Fruit fly (Drosophila melanogaster) whole organism, embryonic: ENCODE results near the gene aop.

Experiments used
- Abd-B ChIP-seq: fragments of 200-800 bp; sonication (Bioruptor generic); optimal IDR thresholded peaks from 2 replicates; lab custom pipeline; 2018; ENCODE audit warnings: missing biosample characterization, mild to moderate bottlenecking, missing genetic modification characterization, moderate library complexity
- Antp ChIP-seq: fragments of 200-800 bp; sonication (Bioruptor generic); optimal IDR thresholded peaks from 3 replicates; lab custom pipeline; 2016; ENCODE audit warnings: missing biosample characterization, missing genetic modification characterization
- Awh ChIP-seq: fragments of 200-800 bp; sonication (Bioruptor generic); IDR thresholded peaks from 2 replicates; pipeline ENCODE4, ENCODE4 v1.3.6; 2022; ENCODE audit warnings: missing biosample characterization, missing genetic modification characterization
- CG11723 ChIP-seq: fragments of 200-800 bp; sonication (Bioruptor generic); optimal IDR thresholded peaks from 2 replicates; lab custom pipeline; 2017; ENCODE audit warnings: missing biosample characterization, mild to moderate bottlenecking, missing genetic modification characterization
- CG15479 ChIP-seq: fragments of 200-800 bp; sonication (Bioruptor generic); optimal IDR thresholded peaks from 3 replicates; lab custom pipeline; 2019; ENCODE audit warnings: missing biosample characterization, mild to moderate bottlenecking, missing genetic modification characterization, moderate library complexity
- CG17912 ChIP-seq: fragments of 200-800 bp; sonication (Bioruptor generic); optimal IDR thresholded peaks from 2 replicates; lab custom pipeline; 2018; ENCODE audit warnings: missing biosample characterization, mild to moderate bottlenecking, missing genetic modification characterization
- CG2129 ChIP-seq: fragments of 200-800 bp; sonication (Bioruptor generic); IDR thresholded peaks from 2 replicates; pipeline ENCODE4 v1.3.6; 2022; ENCODE audit warnings: missing biosample characterization, missing genetic modification characterization; ENCODE audit not compliant: partially characterized antibody
- CG2678 ChIP-seq: fragments of 200-800 bp; sonication (Bioruptor generic); optimal IDR thresholded peaks from 3 replicates; lab custom pipeline; 2019; ENCODE audit warnings: missing biosample characterization, mild to moderate bottlenecking, missing genetic modification characterization, moderate library complexity
- CG3281 ChIP-seq: fragments of 200-800 bp; sonication (Bioruptor generic); optimal IDR thresholded peaks from 3 replicates; lab custom pipeline; 2017; ENCODE audit warnings: missing biosample characterization, mild to moderate bottlenecking, missing genetic modification characterization
- CG4282 ChIP-seq: fragments of 200-800 bp; sonication (Bioruptor generic); optimal IDR thresholded peaks from 2 replicates; lab custom pipeline; 2016; ENCODE audit warnings: missing biosample characterization, missing genetic modification characterization
- CG43689 ChIP-seq: fragments of 200-800 bp; sonication (Bioruptor generic); IDR thresholded peaks from 2 replicates; pipeline ENCODE4 v1.3.6; 2022; ENCODE audit warnings: missing biosample characterization, missing genetic modification characterization
- CG5953 ChIP-seq: fragments of 200-800 bp; sonication (Bioruptor generic); IDR thresholded peaks from 2 replicates; pipeline ENCODE4 v1.3.6; 2022; ENCODE audit warnings: missing biosample characterization, missing genetic modification characterization
- CG7745 ChIP-seq: fragments of 200-800 bp; sonication (Bioruptor generic); optimal IDR thresholded peaks from 2 replicates; lab custom pipeline; 2018; ENCODE audit warnings: missing biosample characterization, mild to moderate bottlenecking, missing genetic modification characterization, moderate library complexity
- CG7786 ChIP-seq: fragments of 200-800 bp; sonication (Bioruptor generic); optimal IDR thresholded peaks from 2 replicates; lab custom pipeline; 2016; ENCODE audit warnings: missing biosample characterization, missing genetic modification characterization
- CG8089 ChIP-seq: fragments of 200-800 bp; sonication (Bioruptor generic); optimal IDR thresholded peaks from 3 replicates; lab custom pipeline; 2016; ENCODE audit warnings: missing biosample characterization, missing genetic modification characterization
- CG8478 ChIP-seq: fragments of >200 bp; optimal IDR thresholded peaks from 2 replicates; lab custom pipeline; 2018
- CG9876 ChIP-seq: fragments of 200-800 bp; sonication (Bioruptor generic); optimal IDR thresholded peaks from 2 replicates; lab custom pipeline; 2016; ENCODE audit warnings: missing biosample characterization, missing genetic modification characterization
- Camta ChIP-seq: fragments of 200-800 bp; sonication (Bioruptor generic); optimal IDR thresholded peaks from 2 replicates; lab custom pipeline; 2016; ENCODE audit warnings: missing biosample characterization, missing genetic modification characterization
- D19A ChIP-seq: fragments of 200-800 bp; optimal IDR thresholded peaks from 3 replicates; lab custom pipeline; 2019; ENCODE audit warnings: missing biosample characterization, mild to moderate bottlenecking, missing genetic modification characterization, moderate library complexity
- E2f2 ChIP-seq: fragments of 200-800 bp; sonication (Bioruptor generic); IDR thresholded peaks from 2 replicates; pipeline ENCODE4 v1.3.6; 2022; ENCODE audit warnings: missing biosample characterization, missing genetic modification characterization
- Fer3 ChIP-seq: fragments of 200-800 bp; sonication (Bioruptor generic); optimal IDR thresholded peaks from 2 replicates; lab custom pipeline; 2018; ENCODE audit warnings: missing biosample characterization, mild to moderate bottlenecking, missing genetic modification characterization, moderate library complexity
- H15 ChIP-seq: fragments of 200-800 bp; sonication (Bioruptor generic); IDR thresholded peaks from 3 replicates; pipeline ENCODE4 v1.3.6; 2022; ENCODE audit warnings: missing biosample characterization, missing genetic modification characterization
- Hr3 ChIP-seq: fragments of 200-800 bp; sonication (Bioruptor generic); optimal IDR thresholded peaks from 3 replicates; lab custom pipeline; 2016; ENCODE audit warnings: missing biosample characterization, missing genetic modification characterization
- Max ChIP-seq: fragments of 200-800 bp; sonication (Bioruptor generic); optimal IDR thresholded peaks from 2 replicates; lab custom pipeline; 2016; ENCODE audit warnings: missing biosample characterization, mild to moderate bottlenecking, missing genetic modification characterization
- Med ChIP-seq: fragments of 200-800 bp; sonication (Bioruptor generic); peaks from one replicate; lab custom pipeline; 2016; ENCODE audit warnings: missing biosample characterization, missing genetic modification characterization, mild to moderate bottlenecking, inconsistent platforms, moderate library complexity
- Mrtf ChIP-seq: fragments of 200-800 bp; sonication (Bioruptor generic); IDR thresholded peaks from 3 replicates; pipeline ENCODE4 v1.3.6; 2022; ENCODE audit warnings: missing biosample characterization, missing genetic modification characterization
- NfI ChIP-seq: fragments of 200-800 bp; sonication (Bioruptor generic); optimal IDR thresholded peaks from 3 replicates; lab custom pipeline; 2018; ENCODE audit warnings: missing biosample characterization, mild to moderate bottlenecking, missing genetic modification characterization, moderate library complexity
- Six4 ChIP-seq: fragments of 200-800 bp; sonication (Bioruptor generic); optimal IDR thresholded peaks from 2 replicates; lab custom pipeline; 2016; ENCODE audit warnings: missing biosample characterization, missing genetic modification characterization
- Sox100B ChIP-seq: fragments of 200-800 bp; sonication (Bioruptor generic); optimal IDR thresholded peaks from 3 replicates; lab custom pipeline; 2018; ENCODE audit warnings: missing biosample characterization, mild to moderate bottlenecking, missing genetic modification characterization
- Sry-δ ChIP-seq: fragments of 200-800 bp; sonication (Bioruptor generic); optimal IDR thresholded peaks from 2 replicates; lab custom pipeline; 2016; ENCODE audit warnings: missing biosample characterization, missing genetic modification characterization
- TFAM ChIP-seq: fragments of 200-800 bp; sonication (Bioruptor generic); optimal IDR thresholded peaks from 2 replicates; lab custom pipeline; 2017; ENCODE audit warnings: missing biosample characterization, missing genetic modification characterization, inconsistent platforms
- Vsx1 ChIP-seq: fragments of 200-800 bp; sonication (Bioruptor generic); optimal IDR thresholded peaks from 2 replicates; lab custom pipeline; 2017; ENCODE audit warnings: missing biosample characterization, mild to moderate bottlenecking, missing genetic modification characterization, missing genetic modification reagents
- ac ChIP-seq: fragments of 200-800 bp; sonication (Bioruptor generic); optimal IDR thresholded peaks from 3 replicates; lab custom pipeline; 2017; ENCODE audit warnings: missing biosample characterization, mild to moderate bottlenecking, missing genetic modification characterization
- aop ChIP-seq: fragments of 200-800 bp; sonication (Bioruptor generic); IDR thresholded peaks from 2 replicates; pipeline ENCODE4 v1.3.6; 2022; ENCODE audit warnings: missing biosample characterization, missing genetic modification characterization
- ato ChIP-seq: fragments of 200-800 bp; sonication (Bioruptor generic); IDR thresholded peaks from 2 replicates; pipeline ENCODE4 v1.3.6; 2022; ENCODE audit warnings: missing biosample characterization, missing genetic modification characterization; ENCODE audit not compliant: partially characterized antibody
- bigmax ChIP-seq: fragments of 200-800 bp; sonication (Bioruptor generic); optimal IDR thresholded peaks from 2 replicates; lab custom pipeline; 2018; ENCODE audit warnings: missing biosample characterization, mild to moderate bottlenecking, missing genetic modification characterization
- br ChIP-seq: fragments of >200 bp; optimal IDR thresholded peaks from 2 replicates; lab custom pipeline; 2017
- crp ChIP-seq, 2 experiments: fragments of 200-800 bp; sonication (Bioruptor generic); optimal IDR thresholded peaks; 2 replicates in 1 of 2; 3 replicates in 1 of 2; lab custom pipeline; 2017; ENCODE audit warnings: missing biosample characterization in 2 of 2, missing genetic modification characterization in 2 of 2, mild to moderate bottlenecking in 1 of 2, moderate library complexity in 1 of 2
- dan ChIP-seq: fragments of 200-800 bp; sonication (Bioruptor generic); IDR thresholded peaks from 2 replicates; pipeline ENCODE4 v1.3.6; 2022; ENCODE audit warnings: missing biosample characterization, missing genetic modification characterization
- dpn ChIP-seq, 2 experiments: fragments of 200-800 bp; sonication (Bioruptor generic); optimal IDR thresholded peaks; 3 replicates each; lab custom pipeline; 2016; ENCODE audit warnings: missing biosample characterization in 2 of 2, missing genetic modification characterization in 2 of 2
- dysf ChIP-seq: fragments of 200-800 bp; sonication (Bioruptor generic); IDR thresholded peaks from 3 replicates; pipeline ENCODE4 v1.3.6; 2022; ENCODE audit warnings: missing biosample characterization, missing genetic modification characterization
- grn ChIP-seq: fragments of 200-800 bp; sonication (Bioruptor generic); optimal IDR thresholded peaks from 3 replicates; lab custom pipeline; 2017; ENCODE audit warnings: missing biosample characterization, missing genetic modification characterization
- ham ChIP-seq: fragments of 200-800 bp; sonication (Bioruptor generic); IDR thresholded peaks from 2 replicates; pipeline ENCODE4 v1.3.6; 2022; ENCODE audit warnings: missing biosample characterization, missing genetic modification characterization
- kah ChIP-seq: fragments of 200-800 bp; sonication (Bioruptor generic); optimal IDR thresholded peaks from 2 replicates; lab custom pipeline; 2018; ENCODE audit warnings: missing biosample characterization, mild to moderate bottlenecking, missing genetic modification characterization
- luna ChIP-seq: fragments of 200-800 bp; sonication (Bioruptor generic); optimal IDR thresholded peaks from 2 replicates; lab custom pipeline; 2016; ENCODE audit warnings: missing biosample characterization, missing genetic modification characterization
- mld ChIP-seq: fragments of 200-800 bp; sonication (Bioruptor generic); IDR thresholded peaks from 3 replicates; pipeline ENCODE4 v1.3.6; 2022; ENCODE audit warnings: missing biosample characterization, missing genetic modification characterization; ENCODE audit not compliant: partially characterized antibody
- org-1 ChIP-seq: fragments of 200-800 bp; sonication (Bioruptor generic); optimal IDR thresholded peaks from 2 replicates; lab custom pipeline; 2017; ENCODE audit warnings: missing biosample characterization, missing genetic modification characterization
- pho ChIP-seq: fragments of 200-800 bp; sonication (Bioruptor generic); optimal IDR thresholded peaks from 2 replicates; lab custom pipeline; 2016; ENCODE audit warnings: missing biosample characterization, missing genetic modification characterization
- row ChIP-seq: fragments of 200-800 bp; sonication (Bioruptor generic); IDR thresholded peaks from 3 replicates; pipeline ENCODE4 v1.3.6; 2022; ENCODE audit warnings: missing biosample characterization, missing genetic modification characterization
- salm ChIP-seq: fragments of 200-800 bp; sonication (Bioruptor generic); optimal IDR thresholded peaks from 2 replicates; lab custom pipeline; 2018; ENCODE audit warnings: missing biosample characterization, mild to moderate bottlenecking, missing genetic modification characterization
- ttk ChIP-seq: fragments of 200-800 bp; sonication (Bioruptor generic); IDR thresholded peaks from 2 replicates; pipeline ENCODE4 v2.1.2; 2022; ENCODE audit warnings: missing biosample characterization, missing genetic modification characterization
- zf30C ChIP-seq: fragments of 200-800 bp; sonication (Bioruptor generic); optimal IDR thresholded peaks from 3 replicates; lab custom pipeline; 2018; ENCODE audit warnings: missing biosample characterization, mild to moderate bottlenecking, missing genetic modification characterization
- zfh1 ChIP-seq: fragments of 200-800 bp; sonication (Bioruptor generic); IDR thresholded peaks from 3 replicates; pipeline ENCODE4 v1.3.6; 2022; ENCODE audit warnings: missing biosample characterization, missing genetic modification characterization

The aop gene

DNA sequence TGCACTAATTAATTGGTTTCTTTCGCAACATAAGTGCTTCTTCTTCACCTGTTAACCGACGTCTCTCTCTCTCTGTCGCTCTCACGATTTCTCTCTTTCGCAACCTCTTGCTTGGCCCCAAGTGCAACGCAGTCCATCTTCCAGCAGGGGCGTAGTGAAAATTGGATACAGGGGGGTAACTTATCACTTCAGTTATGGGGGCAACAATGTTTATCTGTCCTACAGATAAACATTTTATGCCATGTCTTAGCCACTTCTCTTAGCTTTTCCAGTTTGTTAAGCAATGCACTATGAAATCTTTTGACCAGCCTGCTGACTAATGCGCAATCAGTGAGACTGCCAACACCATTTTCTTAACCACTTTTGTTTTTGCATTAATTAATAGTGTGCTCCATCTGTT is 48.8 kb upstream of the aop start (continued):
- TF ChIP-seq TFAM (GFP tag; lab: Kevin White, UChicago) (no peak), ttk (GFP tag; lab: Robert Waterston, UW) (peak; percentile 31; the same call in 1 of the 2 replicates), br (lab: Kevin White, UChicago) (no peak), CG3281 (GFP tag; lab: Kevin White, UChicago) (peak; percentile 13), CG8089 (GFP tag; lab: Kevin White, UChicago) (peak; percentile 20), CG17912 (GFP tag; lab: Kevin White, UChicago) (peak; percentile 52), org-1 (peak; percentile 5), ham (GFP tag; lab: Robert Waterston, UW) (no peak), grn (GFP tag; lab: Kevin White, UChicago) (no peak), CG2129 (no peak), dysf (GFP tag; lab: Robert Waterston, UW) (peak; percentile 69), pho (peak; percentile 31), ac (GFP tag; lab: Kevin White, UChicago) (no peak), aop (GFP tag; lab: Robert Waterston, UW) (no peak), H15 (peak; percentile 69; the same call in 2 of the 3 replicates), Sry-δ (no peak), dpn (GFP tag; optimal IDR thresholded peaks at IDR 0.05; lab: Kevin White, UChicago) (peak; percentile 26 to 47), CG5953 (GFP tag; lab: Robert Waterston, UW) (peak; percentile 53), Med (GFP tag; lab: Kevin White, UChicago) (peak; percentile 84), Abd-B (GFP tag; lab: Kevin White, UChicago) (no peak), Camta (GFP tag; lab: Kevin White, UChicago) (no peak), luna (GFP tag; lab: Kevin White, UChicago) (no peak), Mrtf (GFP tag; lab: Robert Waterston, UW) (no peak), Sox100B (GFP tag; lab: Kevin White, UChicago) (peak; percentile 47), salm (tag; lab: Kevin White, UChicago) (no peak), Vsx1 (GFP tag; lab: Kevin White, UChicago) (no peak), Max (no peak), CG2678 (tag; lab: Kevin White, UChicago) (peak; percentile 59), E2f2 (GFP tag; lab: Robert Waterston, UW) (no peak), Awh (GFP tag; lab: Robert Waterston, UW) (no peak; the same call in none of the 2 replicates), CG7745 (tag; lab: Kevin White, UChicago) (no peak), CG7786 (GFP tag; lab: Kevin White, UChicago) (peak; percentile 22), CG43689 (GFP tag; lab: Robert Waterston, UW) (no peak), mld (GFP tag; lab: Robert Waterston, UW) (no peak), CG15479 (no peak), kah (GFP tag; lab: Kevin White, UChicago) (peak; percentile 2), Fer3 (tag; lab: Kevin White, UChicago) (no peak), Antp (peak; percentile 38), crp (GFP tag; optimal IDR thresholded peaks at IDR 0.05; lab: Kevin White, UChicago) (no peak), dan (GFP tag; lab: Robert Waterston, UW) (no peak), CG11723 (GFP tag; lab: Kevin White, UChicago) (peak; percentile 1), zf30C (GFP tag; lab: Kevin White, UChicago) (no peak), bigmax (GFP tag; lab: Kevin White, UChicago) (no peak), CG9876 (GFP tag; lab: Kevin White, UChicago) (peak; percentile 23), D19A (peak; percentile 22), row (GFP tag; lab: Robert Waterston, UW) (peak; percentile 56), CG8478 (no peak), NfI (GFP tag; lab: Kevin White, UChicago) (peak; percentile 34), ato (GFP tag; lab: Robert Waterston, UW) (no peak), zfh1 (GFP tag; lab: Robert Waterston, UW) (peak; percentile 61; the same call in 1 of the 3 replicates), Six4 (GFP tag; lab: Kevin White, UChicago) (peak; percentile 27), CG4282 (GFP tag; lab: Kevin White, UChicago) (no peak), Hr3 (GFP tag; lab: Kevin White, UChicago) (peak; percentile 16)
